Worm (Caenorhabditis elegans) whole organism, early embryonic: ENCODE data around the gene hlh-29.

Experiments used
- B0310.2 ChIP-seq: sonication (generic microtip); optimal IDR thresholded peaks from 2 replicates; lab custom pipeline; 2016; ENCODE audit warnings: mild to moderate bottlenecking, missing genetic modification characterization, missing compliant biosample characterization
- F13C5.2 ChIP-seq: sonication (generic microtip); optimal IDR thresholded peaks from 2 replicates; lab custom pipeline; 2017; ENCODE audit warnings: mild to moderate bottlenecking, missing genetic modification characterization, inconsistent platforms, missing compliant biosample characterization
- aly-1 ChIP-seq: sonication (generic microtip); optimal IDR thresholded peaks from 2 replicates; lab custom pipeline; 2016; ENCODE audit warnings: missing genetic modification characterization, missing compliant biosample characterization
- ama-1 ChIP-seq: fragments of 150-350 bp; optimal IDR thresholded peaks from 2 replicates; lab custom pipeline; 2014
- ceh-13 ChIP-seq: fragments of 200-800 bp; sonication (Bioruptor generic); optimal IDR thresholded peaks from 2 replicates; lab custom pipeline; 2018; ENCODE audit warnings: mild to moderate bottlenecking, missing genetic modification characterization, missing compliant biosample characterization
- ceh-36 ChIP-seq: sonication (generic microtip); optimal IDR thresholded peaks from 2 replicates; lab custom pipeline; 2016; ENCODE audit warnings: missing genetic modification characterization, inconsistent platforms, missing compliant biosample characterization
- ets-7 ChIP-seq: sonication (generic microtip); optimal IDR thresholded peaks from 2 replicates; lab custom pipeline; 2016; ENCODE audit warnings: missing genotype, missing genetic modification characterization, missing compliant biosample characterization
- flt-1 ChIP-seq: fragments of 200-800 bp; sonication (Bioruptor generic); IDR thresholded peaks from 2 replicates; pipeline ENCODE4 v1.3.6; 2022; ENCODE audit warnings: missing genetic modification characterization, missing compliant biosample characterization
- hmbx-1 ChIP-seq: sonication (generic microtip); optimal IDR thresholded peaks from 2 replicates; lab custom pipeline; 2016; ENCODE audit warnings: mild to moderate bottlenecking, missing genetic modification characterization, missing compliant biosample characterization
- hmg-4 ChIP-seq: fragments of 200-800 bp; sonication (Bioruptor generic); optimal IDR thresholded peaks from 2 replicates; lab custom pipeline; 2018; ENCODE audit warnings: mild to moderate bottlenecking, missing genetic modification characterization, missing compliant biosample characterization
- hnd-1 ChIP-seq: sonication (generic microtip); optimal IDR thresholded peaks from 2 replicates; lab custom pipeline; 2016; ENCODE audit warnings: missing genetic modification characterization, missing compliant biosample characterization
- pes-1 ChIP-seq: fragments of 200-800 bp; sonication (Bioruptor generic); IDR thresholded peaks from 2 replicates; pipeline ENCODE4 v1.3.6; 2022; ENCODE audit warnings: missing genetic modification reagents, missing genetic modification characterization, missing compliant biosample characterization
- scrt-1 ChIP-seq: fragments of 200-800 bp; sonication (Bioruptor generic); IDR thresholded peaks from 2 replicates; pipeline ENCODE4 v1.3.6; 2022; ENCODE audit warnings: missing genetic modification characterization, missing compliant biosample characterization
- sea-1 ChIP-seq: fragments of 200-800 bp; sonication (Bioruptor generic); conservative IDR thresholded peaks from 2 replicates; pipeline ENCODE4 v1.3.6; 2022; ENCODE audit warnings: missing genetic modification characterization, missing compliant biosample characterization
- tbx-11 ChIP-seq: fragments of 200-800 bp; sonication (Bioruptor generic); IDR thresholded peaks from 2 replicates; pipeline ENCODE4 v1.3.6; 2022; ENCODE audit warnings: missing genetic modification characterization, missing compliant biosample characterization
- tbx-37 ChIP-seq: fragments of 200-800 bp; sonication (Bioruptor generic); conservative IDR thresholded peaks from 2 replicates; pipeline ENCODE4 v1.3.6; 2022; ENCODE audit warnings: missing genetic modification reagents, missing genetic modification characterization, missing compliant biosample characterization
- tra-4 ChIP-seq: sonication (generic microtip); optimal IDR thresholded peaks from 2 replicates; lab custom pipeline; 2017; ENCODE audit warnings: missing genetic modification characterization, missing compliant biosample characterization

hlh-29 gene

DNA sequence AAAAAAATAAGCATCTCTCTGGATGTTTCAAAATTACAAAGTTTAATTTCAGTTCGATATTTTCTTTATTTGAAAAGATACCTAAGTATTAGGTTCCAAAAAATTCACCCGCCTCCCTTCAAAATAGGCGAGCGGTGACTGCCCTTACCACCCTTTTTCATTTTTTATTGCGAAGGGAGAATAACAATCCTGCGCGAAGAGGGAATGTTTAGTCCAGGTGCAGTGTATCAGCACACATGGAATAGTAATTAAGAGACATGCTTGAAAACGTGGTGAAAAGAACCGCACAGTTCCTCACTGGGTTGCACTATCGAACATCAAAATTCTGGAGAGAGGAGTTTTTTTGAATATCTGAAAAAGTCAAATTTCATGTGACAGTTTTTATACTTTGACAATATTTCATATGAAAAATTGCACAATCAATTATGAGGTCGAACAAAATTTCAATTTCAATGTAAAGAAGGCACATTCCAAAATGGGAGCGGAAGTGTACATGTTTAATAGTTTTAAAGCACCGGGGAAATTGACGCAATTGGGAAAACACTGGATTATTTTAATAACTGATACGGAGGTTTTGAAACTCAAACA lies 4.0 kb downstream of the hlh-29 start:
- no peak for TF ChIP-seq hmbx-1 (tag; lab: Kevin White, UChicago)
- TF ChIP-seq tbx-11 = peak; percentile 35; the same call in 1 of the 2 replicates
- TF ChIP-seq pes-1 (GFP tag; lab: Robert Waterston, UW) = 0 out of 2 replicates have a peak, but pooled peaks have one; percentile 51
- TF ChIP-seq ama-1 (lab: Kevin White, UChicago) = no peak
- TF ChIP-seq tbx-37 (GFP tag; lab: Robert Waterston, UW) = no peak
- TF ChIP-seq ets-7 (tag; lab: Kevin White, UChicago) = no peak
- no peak for TF ChIP-seq flt-1 (GFP tag; lab: Robert Waterston, UW)
- no peak for TF ChIP-seq hnd-1 (tag; lab: Kevin White, UChicago)
- TF ChIP-seq sea-1 (GFP tag; lab: Robert Waterston, UW) = no peak
- TF ChIP-seq ceh-36 = no peak
- no peak for TF ChIP-seq B0310.2 (tag; lab: Kevin White, UChicago)
- peak; percentile 63 for TF ChIP-seq F13C5.2 (tag; lab: Kevin White, UChicago)
- TF ChIP-seq scrt-1 = no peak
- no peak for TF ChIP-seq aly-1 (tag; lab: Kevin White, UChicago)
- TF ChIP-seq hmg-4 = peak; percentile 29
- no peak for TF ChIP-seq tra-4 (tag; lab: Kevin White, UChicago)
- TF ChIP-seq ceh-13 (GFP tag; lab: Kevin White, UChicago) = no peak

DNA sequence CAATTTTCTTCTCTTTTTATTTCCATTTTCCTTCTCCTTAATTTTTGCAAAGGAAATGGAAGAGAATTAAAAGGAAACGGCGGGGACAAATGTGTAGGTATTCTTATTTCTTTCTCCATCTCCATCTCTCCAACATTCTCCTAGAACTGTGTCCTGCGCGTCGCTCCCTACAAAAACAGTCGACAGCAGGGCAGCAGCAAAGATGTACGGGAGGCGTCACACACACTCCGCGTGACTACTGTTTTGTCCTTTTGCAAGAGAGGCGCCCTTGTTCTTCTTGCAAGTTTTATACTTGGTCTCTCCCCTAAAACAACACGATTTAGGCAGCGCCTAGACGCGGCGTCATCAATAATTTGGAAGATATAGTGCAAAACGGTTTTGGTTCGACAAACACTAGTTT lies 8.5 kb downstream of the hlh-29 start:
- TF ChIP-seq flt-1 (GFP tag; lab: Robert Waterston, UW) = no peak
- TF ChIP-seq hmbx-1 (tag; lab: Kevin White, UChicago) = no peak
- TF ChIP-seq ama-1 (lab: Kevin White, UChicago) = no peak
- TF ChIP-seq ceh-13 (GFP tag; lab: Kevin White, UChicago) = no peak
- TF ChIP-seq scrt-1 = no peak
- TF ChIP-seq ets-7 (tag; lab: Kevin White, UChicago) = no peak
- TF ChIP-seq ceh-36 = no peak
- no peak for TF ChIP-seq B0310.2 (tag; lab: Kevin White, UChicago)
- no peak for TF ChIP-seq tbx-37 (GFP tag; lab: Robert Waterston, UW)
- TF ChIP-seq aly-1 (tag; lab: Kevin White, UChicago) = no peak
- TF ChIP-seq sea-1 (GFP tag; lab: Robert Waterston, UW) = no peak
- TF ChIP-seq F13C5.2 (tag; lab: Kevin White, UChicago) = no peak
- TF ChIP-seq hnd-1 (tag; lab: Kevin White, UChicago) = no peak
- TF ChIP-seq tbx-11 = no peak
- TF ChIP-seq hmg-4 = no peak

DNA sequence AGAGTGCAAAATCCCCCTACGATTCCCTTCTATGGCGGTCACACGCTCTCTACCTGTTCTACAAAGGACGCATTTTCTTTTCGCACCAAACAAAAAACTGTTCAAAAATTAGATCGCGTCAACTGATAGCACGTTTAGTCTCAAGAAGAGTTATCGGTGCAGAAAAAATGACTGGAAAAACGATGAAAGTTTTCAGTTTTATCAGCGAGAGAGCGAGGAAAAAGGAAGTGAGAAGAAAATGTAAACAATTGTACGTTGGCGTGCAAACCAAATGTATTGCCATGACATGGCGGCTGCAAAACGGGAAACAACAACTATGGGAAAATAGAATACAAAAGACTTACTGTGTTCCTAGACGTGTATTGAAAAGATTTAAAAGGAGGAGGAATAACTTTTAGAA lies 10.9 kb downstream of the hlh-29 start:
- no peak for TF ChIP-seq B0310.2 (tag; lab: Kevin White, UChicago)

DNA sequence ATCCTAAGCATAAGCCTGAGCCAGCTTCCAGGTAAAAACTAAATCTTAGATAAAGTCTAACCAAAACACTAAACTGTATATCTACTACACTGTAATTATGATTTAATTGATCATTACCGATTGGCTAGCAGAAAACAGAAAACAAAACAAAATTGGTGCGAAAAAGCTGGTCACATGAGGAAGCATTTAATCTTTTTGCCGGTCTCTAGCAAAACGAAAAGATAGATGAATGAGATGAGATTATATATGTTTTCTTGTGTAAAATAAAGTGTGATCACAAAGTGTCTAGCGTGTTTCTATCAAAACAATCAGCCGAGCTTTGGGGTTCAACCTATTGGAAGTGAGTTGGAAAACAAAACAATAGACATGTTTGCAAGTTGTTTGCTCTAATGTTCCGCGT lies 13.6 kb downstream of the hlh-29 start:
- no peak for TF ChIP-seq tbx-37 (GFP tag; lab: Robert Waterston, UW)
- TF ChIP-seq hmg-4 = no peak
- TF ChIP-seq ceh-13 (GFP tag; lab: Kevin White, UChicago) = no peak
- no peak for TF ChIP-seq ceh-36
- TF ChIP-seq tra-4 (tag; lab: Kevin White, UChicago) = no peak
- TF ChIP-seq scrt-1 = no peak
- TF ChIP-seq hnd-1 (tag; lab: Kevin White, UChicago) = no peak
- no peak for TF ChIP-seq ets-7 (tag; lab: Kevin White, UChicago)
- no peak for TF ChIP-seq aly-1 (tag; lab: Kevin White, UChicago)
- no peak for TF ChIP-seq F13C5.2 (tag; lab: Kevin White, UChicago)
- no peak for TF ChIP-seq sea-1 (GFP tag; lab: Robert Waterston, UW)
- no peak for TF ChIP-seq tbx-11
- TF ChIP-seq ama-1 (lab: Kevin White, UChicago) = no peak
- no peak for TF ChIP-seq flt-1 (GFP tag; lab: Robert Waterston, UW)

DNA sequence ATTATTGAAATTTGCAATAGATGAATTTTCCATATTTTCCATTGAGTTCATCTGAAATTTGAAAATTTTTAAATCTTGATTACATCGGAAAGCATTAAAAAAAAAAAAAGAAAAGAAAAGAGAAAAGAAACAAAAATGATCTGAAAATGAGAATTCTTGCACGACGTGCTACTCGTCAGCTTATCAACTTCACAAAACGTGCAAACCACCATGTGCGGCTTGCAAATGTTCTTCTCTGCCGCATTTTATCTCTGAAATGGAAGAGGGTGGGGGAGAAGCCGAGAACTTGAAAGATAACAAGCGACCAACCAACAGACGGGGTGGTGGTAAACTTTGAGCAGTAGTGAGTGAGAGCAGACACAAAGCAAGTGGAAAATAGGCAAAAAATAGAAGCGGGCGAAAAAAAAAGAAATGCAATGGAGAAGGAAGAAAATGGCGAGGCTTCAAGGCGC lies 14.4 kb downstream of the hlh-29 start, which contains the start of gene F31A3.3:
Gene F31A3.3 (minus strand): TSS at position 51 of the 452 bp plus-strand sequence.
- TF ChIP-seq B0310.2 (tag; lab: Kevin White, UChicago) (no peak), hmg-4 (no peak), ets-7 (tag; lab: Kevin White, UChicago) (no peak), ceh-13 (GFP tag; lab: Kevin White, UChicago) (no peak), hnd-1 (tag; lab: Kevin White, UChicago) (no peak), tbx-11 (no peak), hmbx-1 (tag; lab: Kevin White, UChicago) (no peak), sea-1 (GFP tag; lab: Robert Waterston, UW) (no peak), pes-1 (GFP tag; lab: Robert Waterston, UW) (no peak), F13C5.2 (tag; lab: Kevin White, UChicago) (no peak), ama-1 (lab: Kevin White, UChicago) (no peak), tra-4 (tag; lab: Kevin White, UChicago) (no peak), aly-1 (tag; lab: Kevin White, UChicago) (no peak), flt-1 (GFP tag; lab: Robert Waterston, UW) (no peak), ceh-36 (no peak), scrt-1 (no peak), tbx-37 (GFP tag; lab: Robert Waterston, UW) (no peak)

DNA sequence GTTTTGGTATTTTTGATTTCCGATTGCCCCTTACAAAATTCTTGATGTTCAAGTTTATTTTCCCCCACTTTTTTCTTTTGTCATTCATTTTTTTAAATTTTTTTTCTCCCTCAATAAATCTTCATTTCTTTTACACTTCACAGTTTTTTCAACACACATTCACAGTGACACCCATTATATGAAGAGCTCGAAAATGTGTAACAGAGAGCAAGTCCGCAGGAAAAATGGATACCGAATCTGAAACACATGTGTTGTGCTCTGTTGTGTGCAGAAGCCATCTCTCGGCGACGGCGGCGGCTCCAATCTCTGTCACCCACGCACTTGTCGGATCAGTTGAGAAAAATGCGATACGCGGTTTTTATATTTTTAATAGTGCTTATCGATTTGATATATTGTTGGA lies 20.4 kb downstream of the hlh-29 start, which contains the start of gene sup-10:
Gene sup-10 (plus strand): TSS at position 277 of the 400 bp plus-strand sequence.
- TF ChIP-seq scrt-1 = no peak
- TF ChIP-seq aly-1 (tag; lab: Kevin White, UChicago) = no peak
- TF ChIP-seq ama-1 (lab: Kevin White, UChicago) = no peak
- TF ChIP-seq tbx-37 (GFP tag; lab: Robert Waterston, UW) = no peak
- no peak for TF ChIP-seq B0310.2 (tag; lab: Kevin White, UChicago)

DNA sequence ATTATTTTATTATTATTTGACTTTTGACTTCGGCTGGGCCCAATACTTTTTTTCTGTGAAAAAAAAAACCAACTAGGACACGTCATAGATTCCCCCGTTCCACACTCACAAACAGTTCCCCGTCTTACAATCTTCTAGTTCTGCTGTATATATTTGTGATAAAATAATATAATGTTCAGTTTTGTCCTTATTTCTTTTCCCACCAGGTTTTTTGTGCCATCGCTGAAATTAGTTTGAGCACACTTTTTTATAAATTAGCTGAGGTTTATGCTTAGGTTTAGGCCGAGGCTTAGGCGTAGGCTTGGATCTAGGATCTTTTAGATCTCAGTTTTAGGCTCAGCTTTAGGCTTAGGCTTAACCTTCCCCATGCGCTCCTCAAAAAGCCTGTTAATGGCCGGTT lies 21.1 kb downstream of the hlh-29 start:
- no peak for TF ChIP-seq flt-1 (GFP tag; lab: Robert Waterston, UW)
- TF ChIP-seq pes-1 (GFP tag; lab: Robert Waterston, UW) = no peak
- no peak for TF ChIP-seq ceh-36
- no peak for TF ChIP-seq tbx-11
- TF ChIP-seq F13C5.2 (tag; lab: Kevin White, UChicago) = no peak
- no peak for TF ChIP-seq scrt-1
